Fruit fly (Drosophila melanogaster) whole organism, pupa: ENCODE data around the gene emb.

Experiments used
- CG10348 ChIP-seq: fragments of 200-800 bp; sonication (Bioruptor generic); IDR thresholded peaks from 2 replicates; pipeline ENCODE4 v1.3.6; 2022; ENCODE audit warnings: missing biosample characterization, missing genetic modification characterization
- CG12605 ChIP-seq: fragments of 200-800 bp; sonication (Bioruptor generic); IDR thresholded peaks from 2 replicates; pipeline ENCODE4 v1.3.6; 2022; ENCODE audit warnings: missing biosample characterization, missing genetic modification characterization
- CG14655 ChIP-seq: fragments of 200-800 bp; sonication (Bioruptor generic); optimal IDR thresholded peaks from 3 replicates; lab custom pipeline; 2017; ENCODE audit warnings: mild to moderate bottlenecking, missing biosample characterization, missing genetic modification reagents, missing genetic modification characterization
- CG15710 ChIP-seq: fragments of 200-800 bp; sonication (Bioruptor generic); optimal IDR thresholded peaks from 2 replicates; lab custom pipeline; 2018; ENCODE audit warnings: missing biosample characterization, mild to moderate bottlenecking, missing genetic modification characterization, moderate library complexity
- CG17806 ChIP-seq: fragments of 200-800 bp; sonication (Bioruptor generic); optimal IDR thresholded peaks from 2 replicates; lab custom pipeline; 2018; ENCODE audit warnings: missing biosample characterization, mild to moderate bottlenecking, missing genetic modification characterization, moderate library complexity
- CG8159 ChIP-seq: fragments of 200-800 bp; sonication (Bioruptor generic); optimal IDR thresholded peaks from 3 replicates; lab custom pipeline; 2018; ENCODE audit warnings: missing biosample characterization, mild to moderate bottlenecking, missing genetic modification characterization, moderate library complexity
- CG8301 ChIP-seq: fragments of 200-800 bp; sonication (Bioruptor generic); optimal IDR thresholded peaks from 2 replicates; lab custom pipeline; 2018; ENCODE audit warnings: missing biosample characterization, mild to moderate bottlenecking, missing genetic modification characterization
- EcR ChIP-seq: fragments of 200-800 bp; sonication (Bioruptor generic); optimal IDR thresholded peaks from 3 replicates; lab custom pipeline; 2019; ENCODE audit warnings: missing biosample characterization, missing genetic modification characterization, mild to moderate bottlenecking, moderate library complexity, missing genetic modification reagents
- Snoo ChIP-seq: fragments of 200-800 bp; sonication (Bioruptor generic); optimal IDR thresholded peaks from 3 replicates; lab custom pipeline; 2017; ENCODE audit warnings: missing biosample characterization, mild to moderate bottlenecking, missing genetic modification characterization, inconsistent platforms
- fd96Ca ChIP-seq: fragments of 200-800 bp; sonication (Bioruptor generic); IDR thresholded peaks from 3 replicates; pipeline ENCODE4 v1.3.6; 2022; ENCODE audit warnings: missing biosample characterization, missing genetic modification characterization
- gl ChIP-seq: fragments of 200-800 bp; sonication (Bioruptor generic); optimal IDR thresholded peaks from 2 replicates; lab custom pipeline; 2018; ENCODE audit warnings: missing biosample characterization, mild to moderate bottlenecking, missing genetic modification characterization

DNA sequence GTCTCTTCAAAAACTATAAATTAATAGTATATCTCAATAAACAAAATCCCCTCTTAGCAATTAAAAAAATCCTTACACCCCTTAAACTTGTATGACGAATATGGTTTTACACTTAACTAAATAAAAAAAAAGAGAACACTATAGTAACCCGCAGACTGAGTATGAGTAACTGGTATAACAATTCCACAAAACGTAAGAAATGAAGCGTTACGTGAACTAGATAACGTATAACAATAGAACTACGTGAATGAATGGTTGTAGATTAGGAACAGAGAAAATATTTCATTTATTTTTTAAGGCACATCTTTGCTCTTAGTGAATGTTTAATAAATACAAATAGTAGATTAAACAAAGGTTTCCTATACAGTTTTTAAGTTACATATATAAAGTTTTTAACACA, 48.0 kb upstream of the emb start:
- TF ChIP-seq CG17806 (tag; lab: Kevin White, UChicago) (no peak), CG15710 (tag; lab: Kevin White, UChicago) (no peak), fd96Ca (GFP tag; lab: Robert Waterston, UW) (no peak), EcR (GFP tag; lab: Kevin White, UChicago) (no peak), CG8159 (tag; lab: Kevin White, UChicago) (no peak), gl (tag; lab: Kevin White, UChicago) (no peak), CG10348 (GFP tag; lab: Robert Waterston, UW) (no peak), CG8301 (tag; lab: Kevin White, UChicago) (no peak), Snoo (tag; lab: Kevin White, UChicago) (no peak), CG14655 (GFP tag; lab: Kevin White, UChicago) (no peak), CG12605 (GFP tag; lab: Robert Waterston, UW) (no peak)
